Worm (Caenorhabditis elegans) whole organism, L3 larva: ENCODE measurements around the gene gad-1.

ENCODE experiments used
- ceh-82 ChIP-seq: fragments of 150-350 bp; optimal IDR thresholded peaks from 2 replicates; lab custom pipeline; 2014; ENCODE audit warnings: missing biosample characterization, missing genetic modification characterization
- hmg-11 ChIP-seq: sonication (generic microtip); optimal IDR thresholded peaks from 2 replicates; lab custom pipeline; 2016; ENCODE audit warnings: missing genetic modification characterization, missing compliant biosample characterization
- lin-39 ChIP-seq: fragments of 150-350 bp; optimal IDR thresholded peaks from 2 replicates; lab custom pipeline; 2018; ENCODE audit warnings: missing biosample characterization, missing genetic modification reagents, missing genetic modification characterization
- nhr-25 ChIP-seq: sonication (generic microtip); optimal IDR thresholded peaks from 2 replicates; lab custom pipeline; 2017; ENCODE audit warnings: missing biosample characterization, missing genetic modification characterization
- sea-2 ChIP-seq: fragments of 150-350 bp; sonication (generic microtip); optimal IDR thresholded peaks from 4 replicates; lab custom pipeline; 2014; ENCODE audit warnings: missing biosample characterization, missing genetic modification reagents, missing genetic modification characterization
- skn-1 ChIP-seq: fragments of 150-350 bp; optimal IDR thresholded peaks from 2 replicates; lab custom pipeline; 2014; ENCODE audit warnings: missing biosample characterization, missing genetic modification characterization
- unc-39 ChIP-seq: sonication (generic microtip); optimal IDR thresholded peaks from 4 replicates; lab custom pipeline; 2017; ENCODE audit warnings: missing biosample characterization, missing genetic modification characterization
- zag-1 ChIP-seq: fragments of 150-350 bp; optimal IDR thresholded peaks from 2 replicates; lab custom pipeline; 2014; ENCODE audit warnings: missing biosample characterization, missing genetic modification characterization

Gene gad-1

DNA sequence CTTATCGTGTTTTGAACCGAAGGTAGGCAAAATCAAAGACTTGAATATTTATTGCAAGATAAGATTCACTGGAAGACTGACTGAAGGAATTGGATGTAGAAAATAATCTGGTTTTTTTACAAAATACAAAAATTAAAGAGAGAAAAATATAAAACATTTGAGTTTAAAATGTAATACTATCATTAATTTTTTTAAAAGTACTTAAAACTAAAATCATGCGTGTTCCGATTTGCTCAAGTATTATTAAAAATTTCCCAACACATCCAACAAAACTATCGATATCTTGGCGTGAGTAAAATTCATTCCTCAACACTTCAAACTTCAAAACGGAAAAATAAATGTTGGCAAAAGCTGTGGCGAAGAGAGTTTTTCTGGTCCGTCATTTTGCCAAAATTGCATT, 43.1 kb downstream of the gad-1 start, which contains the start of gene F57F4.1:
F57F4.1 (plus strand) TSS at position 301 of the 400 bp plus-strand sequence.
- TF ChIP-seq zag-1 (tag; lab: Kevin White, UChicago): no peak

DNA sequence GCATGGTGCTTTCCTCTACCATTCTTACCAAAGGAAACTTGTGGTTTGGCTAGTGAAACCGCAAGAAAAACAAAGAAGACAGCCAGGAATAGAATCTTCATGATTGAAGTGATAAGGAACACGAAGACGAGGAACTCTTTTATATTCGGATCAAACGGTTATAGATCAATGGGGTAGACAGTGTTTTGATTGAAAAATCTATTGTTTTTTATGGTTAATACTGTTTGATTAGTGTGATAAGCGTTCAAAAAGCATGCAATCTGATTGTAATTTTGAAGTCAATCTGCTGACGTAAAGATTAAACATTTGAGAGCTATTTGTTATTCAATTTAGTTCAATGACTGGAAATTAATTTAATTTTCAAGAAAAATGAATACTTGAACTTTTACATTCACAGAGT, 43.7 kb downstream of the gad-1 start, which contains the start of gene F57F4.2:
F57F4.2 (minus strand) TSS at position 101 of the 400 bp plus-strand sequence.
- no peak for TF ChIP-seq sea-2 (GFP tag; lab: Kevin White, UChicago)

DNA sequence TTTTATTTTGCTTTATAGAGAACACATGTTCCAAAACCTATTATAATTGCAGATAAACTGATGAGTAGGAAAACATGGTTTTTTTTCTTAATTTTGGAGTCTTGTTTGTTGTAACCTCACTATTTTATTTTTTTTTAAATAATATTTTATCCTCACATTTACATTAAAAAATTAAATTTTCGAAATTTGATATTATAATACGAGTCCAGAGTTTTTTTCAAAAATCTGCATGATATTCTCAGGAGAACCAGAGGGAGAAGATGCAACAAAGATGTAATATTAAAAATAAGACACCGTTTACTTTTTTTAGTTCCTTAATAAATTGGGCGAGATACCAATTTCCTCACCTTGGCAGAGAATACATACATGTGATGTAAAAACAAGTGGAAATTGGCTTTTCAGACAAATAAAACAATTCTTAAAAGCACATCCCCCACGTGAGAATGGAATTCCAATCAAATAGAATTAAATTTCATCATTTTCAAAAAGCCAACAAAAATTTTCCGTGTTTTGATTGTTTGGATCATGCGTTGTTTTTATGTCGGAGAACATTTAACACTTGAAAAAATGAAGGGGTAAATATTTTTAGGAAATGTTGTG, 47.5 kb downstream of the gad-1 start:
- TF ChIP-seq nhr-25 (tag; lab: Kevin White, UChicago): no peak
- no peak for TF ChIP-seq skn-1 (tag; lab: Kevin White, UChicago)
- no peak for TF ChIP-seq unc-39
- no peak for TF ChIP-seq lin-39
- TF ChIP-seq hmg-11 (tag; lab: Kevin White, UChicago): no peak
- TF ChIP-seq ceh-82: no peak
